Fruit fly (Drosophila melanogaster) whole organism, embryonic: ENCODE measurements around the gene CG6689.

Source experiments
- CG10147 ChIP-seq: fragments of 200-800 bp; sonication (Bioruptor generic); optimal IDR thresholded peaks from 2 replicates; lab custom pipeline; 2019; ENCODE audit warnings: missing biosample characterization, mild to moderate bottlenecking, missing genetic modification characterization, moderate library complexity
- CG10209 ChIP-seq: fragments of 200-800 bp; sonication (Bioruptor generic); optimal IDR thresholded peaks from 3 replicates; lab custom pipeline; 2017; ENCODE audit warnings: missing biosample characterization, mild to moderate bottlenecking, missing genetic modification characterization, missing genetic modification reagents
- CG10366 ChIP-seq: fragments of 200-800 bp; sonication (Bioruptor generic); IDR thresholded peaks from 2 replicates; pipeline ENCODE4 v1.3.6; 2022; ENCODE audit warnings: missing biosample characterization, missing genetic modification characterization
- CG10654 ChIP-seq: fragments of 200-800 bp; sonication (Bioruptor generic); optimal IDR thresholded peaks from 2 replicates; lab custom pipeline; 2016; ENCODE audit warnings: missing biosample characterization, missing genetic modification characterization
- CG11247 ChIP-seq: fragments of 200-800 bp; sonication (Bioruptor generic); IDR thresholded peaks from 2 replicates; pipeline ENCODE4 v1.3.6; 2022; ENCODE audit warnings: missing biosample characterization, missing genetic modification characterization
- CG12155 ChIP-seq: fragments of 200-800 bp; sonication (Bioruptor generic); optimal IDR thresholded peaks from 3 replicates; lab custom pipeline; 2016; ENCODE audit warnings: missing biosample characterization, missing genetic modification characterization
- CG14050 ChIP-seq: fragments of 200-800 bp; sonication (Bioruptor generic); IDR thresholded peaks from 3 replicates; pipeline ENCODE4 v1.3.6; 2022; ENCODE audit warnings: missing biosample characterization, missing genetic modification characterization
- CG1603 ChIP-seq: fragments of 200-800 bp; sonication (Bioruptor generic); optimal IDR thresholded peaks from 2 replicates; lab custom pipeline; 2019; ENCODE audit warnings: missing biosample characterization, mild to moderate bottlenecking, missing genetic modification characterization, moderate library complexity
- CG17359 ChIP-seq: fragments of 200-800 bp; sonication (Bioruptor generic); optimal IDR thresholded peaks from 3 replicates; lab custom pipeline; 2018; ENCODE audit warnings: missing biosample characterization, mild to moderate bottlenecking, missing genetic modification characterization, moderate library complexity
- CG18599 ChIP-seq: fragments of 200-800 bp; sonication (Bioruptor generic); optimal IDR thresholded peaks from 3 replicates; lab custom pipeline; 2017; ENCODE audit warnings: missing biosample characterization, missing genetic modification characterization, mild to moderate bottlenecking, moderate library complexity, missing genetic modification reagents
- CG2116 ChIP-seq: fragments of 200-800 bp; sonication (Bioruptor generic); optimal IDR thresholded peaks from 3 replicates; lab custom pipeline; 2018; ENCODE audit warnings: missing biosample characterization, mild to moderate bottlenecking, missing genetic modification characterization
- CG2199 ChIP-seq: fragments of 200-800 bp; sonication (Bioruptor generic); IDR thresholded peaks from 3 replicates; pipeline ENCODE4 v1.3.6; 2022; ENCODE audit warnings: missing biosample characterization, missing genetic modification characterization
- CG31224 ChIP-seq: fragments of 200-800 bp; sonication (Bioruptor generic); IDR thresholded peaks from 2 replicates; pipeline ENCODE4 v1.3.6; 2022; ENCODE audit warnings: missing biosample characterization, missing genetic modification characterization
- CG34422 ChIP-seq: fragments of 200-800 bp; sonication (Bioruptor generic); IDR thresholded peaks from 3 replicates; pipeline ENCODE4 v1.3.6; 2022; ENCODE audit warnings: missing biosample characterization, missing genetic modification characterization
- CG3995 ChIP-seq: fragments of 200-800 bp; sonication (Bioruptor generic); optimal IDR thresholded peaks from 3 replicates; lab custom pipeline; 2016; ENCODE audit warnings: missing biosample characterization, missing genetic modification characterization
- CG4404 ChIP-seq: fragments of 200-800 bp; sonication (Bioruptor generic); IDR thresholded peaks from 2 replicates; pipeline ENCODE4 v1.3.6; 2022; ENCODE audit warnings: missing biosample characterization, missing genetic modification characterization
- CG6854 ChIP-seq: fragments of 200-800 bp; sonication (Bioruptor generic); optimal IDR thresholded peaks from 3 replicates; lab custom pipeline; 2017; ENCODE audit warnings: missing biosample characterization, mild to moderate bottlenecking, missing genetic modification characterization
- CG8388 ChIP-seq: fragments of 200-800 bp; sonication (Bioruptor generic); optimal IDR thresholded peaks from 2 replicates; lab custom pipeline; 2019; ENCODE audit warnings: missing biosample characterization, mild to moderate bottlenecking, missing genetic modification characterization, moderate library complexity
- CTCF ChIP-seq: fragments of 200-800 bp; sonication (Bioruptor generic); optimal IDR thresholded peaks from 2 replicates; lab custom pipeline; 2017; ENCODE audit warnings: missing biosample characterization, mild to moderate bottlenecking, missing genetic modification characterization, moderate library complexity
- Dip2 ChIP-seq: fragments of 200-800 bp; sonication (Bioruptor generic); IDR thresholded peaks from 2 replicates; pipeline ENCODE4 v1.3.6; 2022; ENCODE audit warnings: missing biosample characterization, missing genetic modification characterization
- Dip3 ChIP-seq: fragments of 200-800 bp; sonication (Bioruptor generic); optimal IDR thresholded peaks from 3 replicates; lab custom pipeline; 2016; ENCODE audit warnings: missing biosample characterization, missing genetic modification characterization
- Doc3 ChIP-seq: fragments of 200-800 bp; sonication (Bioruptor generic); IDR thresholded peaks from 3 replicates; pipeline ENCODE4 v1.3.6; 2022; ENCODE audit warnings: missing biosample characterization, missing genetic modification characterization; ENCODE audit not compliant: partially characterized antibody
- Fer3 ChIP-seq: fragments of 200-800 bp; sonication (Bioruptor generic); optimal IDR thresholded peaks from 2 replicates; lab custom pipeline; 2018; ENCODE audit warnings: missing biosample characterization, mild to moderate bottlenecking, missing genetic modification characterization, moderate library complexity
- Gsc ChIP-seq: fragments of 200-800 bp; sonication (Bioruptor generic); IDR thresholded peaks from 2 replicates; pipeline ENCODE4 v1.3.6; 2022; ENCODE audit warnings: missing biosample characterization, missing genetic modification characterization
- HLH4C ChIP-seq: fragments of 200-800 bp; sonication (Bioruptor generic); IDR thresholded peaks from 3 replicates; pipeline ENCODE4 v1.3.6; 2022; ENCODE audit warnings: missing biosample characterization, missing genetic modification characterization; ENCODE audit not compliant: partially characterized antibody
- Hey ChIP-seq: fragments of 200-800 bp; sonication (Bioruptor generic); optimal IDR thresholded peaks from 3 replicates; lab custom pipeline; 2018; ENCODE audit warnings: missing biosample characterization, mild to moderate bottlenecking, missing genetic modification characterization
- HmgD ChIP-seq: fragments of 200-800 bp; sonication (Bioruptor generic); optimal IDR thresholded peaks from 3 replicates; lab custom pipeline; 2016; ENCODE audit warnings: missing biosample characterization, missing genetic modification characterization
- Hr3 ChIP-seq: fragments of 200-800 bp; sonication (Bioruptor generic); optimal IDR thresholded peaks from 3 replicates; lab custom pipeline; 2016; ENCODE audit warnings: missing biosample characterization, missing genetic modification characterization
- Med ChIP-seq: fragments of 200-800 bp; sonication (Bioruptor generic); peaks from one replicate; lab custom pipeline; 2016; ENCODE audit warnings: missing biosample characterization, missing genetic modification characterization, mild to moderate bottlenecking, inconsistent platforms, moderate library complexity
- NK7.1 ChIP-seq: fragments of 200-800 bp; sonication (Bioruptor generic); optimal IDR thresholded peaks from 3 replicates; lab custom pipeline; 2016; ENCODE audit warnings: missing biosample characterization, missing genetic modification characterization
- Nf-YB ChIP-seq: fragments of 200-800 bp; sonication (Bioruptor generic); optimal IDR thresholded peaks from 3 replicates; lab custom pipeline; 2019; ENCODE audit warnings: missing biosample characterization, mild to moderate bottlenecking, missing genetic modification characterization, moderate library complexity
- Rfx ChIP-seq: fragments of 200-800 bp; sonication (Bioruptor generic); IDR thresholded peaks from 2 replicates; pipeline ENCODE4 v1.3.6; 2022; ENCODE audit warnings: missing biosample characterization, missing genetic modification characterization
- Six4 ChIP-seq: fragments of 200-800 bp; sonication (Bioruptor generic); optimal IDR thresholded peaks from 2 replicates; lab custom pipeline; 2016; ENCODE audit warnings: missing biosample characterization, missing genetic modification characterization
- Spps ChIP-seq: fragments of 200-800 bp; sonication (Bioruptor generic); optimal IDR thresholded peaks from 2 replicates; lab custom pipeline; 2018; ENCODE audit warnings: missing biosample characterization, mild to moderate bottlenecking, missing genetic modification characterization
- Ssrp ChIP-seq: fragments of 200-800 bp; sonication (Bioruptor generic); optimal IDR thresholded peaks from 2 replicates; lab custom pipeline; 2018; ENCODE audit warnings: missing biosample characterization, mild to moderate bottlenecking, missing genetic modification characterization, moderate library complexity
- TFAM ChIP-seq: fragments of 200-800 bp; sonication (Bioruptor generic); optimal IDR thresholded peaks from 2 replicates; lab custom pipeline; 2017; ENCODE audit warnings: missing biosample characterization, missing genetic modification characterization, inconsistent platforms
- ara ChIP-seq: fragments of 200-800 bp; sonication (Bioruptor generic); IDR thresholded peaks from 2 replicates; pipeline ENCODE4 v1.3.6; 2022; ENCODE audit warnings: missing biosample characterization, missing genetic modification characterization
- corto ChIP-seq: fragments of 200-800 bp; sonication (Bioruptor generic); optimal IDR thresholded peaks from 2 replicates; lab custom pipeline; 2016; ENCODE audit warnings: missing biosample characterization, mild to moderate bottlenecking, missing genetic modification characterization, moderate library complexity
- dysf ChIP-seq: fragments of 200-800 bp; sonication (Bioruptor generic); IDR thresholded peaks from 3 replicates; pipeline ENCODE4 v1.3.6; 2022; ENCODE audit warnings: missing biosample characterization, missing genetic modification characterization
- exex ChIP-seq: fragments of 200-800 bp; sonication (Bioruptor generic); optimal IDR thresholded peaks from 4 replicates; lab custom pipeline; 2018; ENCODE audit warnings: missing biosample characterization, mild to moderate bottlenecking, missing genetic modification characterization, moderate library complexity
- hth ChIP-seq: fragments of >200 bp; optimal IDR thresholded peaks from 2 replicates; lab custom pipeline; 2017; ENCODE audit warnings: inconsistent platforms
- luna ChIP-seq: fragments of 200-800 bp; sonication (Bioruptor generic); optimal IDR thresholded peaks from 2 replicates; lab custom pipeline; 2016; ENCODE audit warnings: missing biosample characterization, missing genetic modification characterization
- maf-S ChIP-seq: fragments of 200-800 bp; sonication (Bioruptor generic); optimal IDR thresholded peaks from 2 replicates; lab custom pipeline; 2016; ENCODE audit warnings: missing biosample characterization, missing genetic modification characterization
- nau ChIP-seq: fragments of 200-800 bp; sonication (Bioruptor generic); optimal IDR thresholded peaks from 3 replicates; lab custom pipeline; 2017; ENCODE audit warnings: missing biosample characterization, mild to moderate bottlenecking, missing genetic modification characterization, missing genetic modification reagents
- phol ChIP-seq: fragments of 200-800 bp; sonication (Bioruptor generic); optimal IDR thresholded peaks from 3 replicates; lab custom pipeline; 2018; ENCODE audit warnings: missing biosample characterization, mild to moderate bottlenecking, missing genetic modification characterization, moderate library complexity
- row ChIP-seq: fragments of 200-800 bp; sonication (Bioruptor generic); IDR thresholded peaks from 3 replicates; pipeline ENCODE4 v1.3.6; 2022; ENCODE audit warnings: missing biosample characterization, missing genetic modification characterization
- sc ChIP-seq, 3 experiments: fragments of >200 bp in 2 of 3; fragments of 200-800 bp in 1 of 3; sonication (Bioruptor generic) in 1 of 3; optimal IDR thresholded peaks; 2 replicates in 2 of 3; 3 replicates in 1 of 3; lab custom pipeline; 2017; ENCODE audit warnings: mild to moderate bottlenecking in 1 of 3, missing biosample characterization in 1 of 3, missing genetic modification characterization in 1 of 3, missing genetic modification reagents in 1 of 3
- sna ChIP-seq: fragments of 200-800 bp; sonication (Bioruptor generic); IDR thresholded peaks from 2 replicates; pipeline ENCODE4 v1.3.6; 2022; ENCODE audit warnings: missing biosample characterization, missing genetic modification characterization; ENCODE audit not compliant: partially characterized antibody
- sob ChIP-seq: fragments of 200-800 bp; sonication (Bioruptor generic); IDR thresholded peaks from 2 replicates; pipeline ENCODE4 v1.3.6; 2022; ENCODE audit warnings: missing biosample characterization, missing genetic modification characterization
- wdn ChIP-seq: fragments of 200-800 bp; sonication (Bioruptor generic); IDR thresholded peaks from 2 replicates; pipeline ENCODE4 v1.3.6; 2022; ENCODE audit warnings: missing biosample characterization, missing genetic modification characterization
- zfh2 ChIP-seq: fragments of 200-800 bp; sonication (Bioruptor generic); optimal IDR thresholded peaks from 2 replicates; lab custom pipeline; 2016; ENCODE audit warnings: missing biosample characterization, missing genetic modification characterization

CG6689 gene

dm6 chr3R:11200885-11201421 is 18.9 kb downstream of the CG6689 start (continued):
- TF ChIP-seq CG12155 (GFP tag; lab: Kevin White, UChicago) (peak; percentile 42), CG17359 (tag; lab: Kevin White, UChicago) (peak; percentile 55), CG18599 (GFP tag; lab: Kevin White, UChicago) (peak; percentile 82), row (GFP tag; lab: Robert Waterston, UW) (peak; percentile 92), luna (GFP tag; lab: Kevin White, UChicago) (no peak), ara (GFP tag; lab: Robert Waterston, UW) (no peak), CG10654 (GFP tag; lab: Kevin White, UChicago) (peak; percentile 46), Ssrp (tag; lab: Kevin White, UChicago) (peak; percentile 27), zfh2 (peak; percentile 28), CG11247 (GFP tag; lab: Robert Waterston, UW) (peak; percentile 57), NK7.1 (GFP tag; lab: Kevin White, UChicago) (peak; percentile 13), Med (peak; percentile 77), wdn (GFP tag; lab: Robert Waterston, UW) (0 out of 2 replicates have a peak, but pooled peaks have one; percentile 14), HmgD (GFP tag; lab: Kevin White, UChicago) (no peak), hth (lab: Kevin White, UChicago) (no peak), CG10366 (GFP tag; lab: Robert Waterston, UW) (peak; percentile 67), CG31224 (GFP tag; lab: Robert Waterston, UW) (peak; percentile 54), CG10147 (GFP tag; lab: Kevin White, UChicago) (peak; percentile 31), maf-S (GFP tag; lab: Kevin White, UChicago) (no peak), CG8388 (GFP tag; lab: Kevin White, UChicago) (peak; percentile 17), CG14050 (GFP tag; lab: Robert Waterston, UW) (peak; percentile 29; the same call in 2 of the 3 replicates), sob (GFP tag; lab: Robert Waterston, UW) (peak; percentile 73; the same call in 1 of the 2 replicates), Doc3 (no peak), CG6854 (GFP tag; lab: Kevin White, UChicago) (peak; percentile 26), exex (peak; percentile 65), nau (GFP tag; lab: Kevin White, UChicago) (peak; percentile 16), CG4404 (GFP tag; lab: Robert Waterston, UW) (no peak), HLH4C (GFP tag; lab: Robert Waterston, UW) (peak; percentile 42; the same call in 1 of the 3 replicates), Fer3 (tag; lab: Kevin White, UChicago) (peak; percentile 63), Spps (tag; lab: Kevin White, UChicago) (no peak), CG3995 (GFP tag; lab: Kevin White, UChicago) (peak; percentile 35), sc (optimal IDR thresholded peaks at IDR 0.05; lab: Kevin White, UChicago) (no peak), sc (GFP tag; optimal IDR thresholded peaks at IDR 0.05; lab: Kevin White, UChicago) (peak; percentile 18), Hr3 (GFP tag; lab: Kevin White, UChicago) (peak; percentile 41), Dip3 (GFP tag; lab: Kevin White, UChicago) (peak; percentile 39), CG1603 (tag; lab: Kevin White, UChicago) (peak; percentile 32), sna (no peak), Rfx (GFP tag; lab: Robert Waterston, UW) (peak; percentile 75), Dip2 (GFP tag; lab: Robert Waterston, UW) (no peak), CG2199 (no peak), Hey (tag; lab: Kevin White, UChicago) (no peak), dysf (GFP tag; lab: Robert Waterston, UW) (peak; percentile 73), corto (GFP tag; lab: Kevin White, UChicago) (peak; percentile 76), CG10209 (GFP tag; lab: Kevin White, UChicago) (peak; percentile 55), Nf-YB (GFP tag; lab: Kevin White, UChicago) (no peak), CG34422 (GFP tag; lab: Robert Waterston, UW) (0 out of 3 replicates have a peak, but pooled peaks have one; percentile 9), phol (tag; lab: Kevin White, UChicago) (peak; percentile 53), TFAM (GFP tag; lab: Kevin White, UChicago) (no peak), CTCF (GFP tag; lab: Kevin White, UChicago) (no peak), Six4 (GFP tag; lab: Kevin White, UChicago) (peak; percentile 25), Gsc (GFP tag; lab: Robert Waterston, UW) (no peak), CG2116 (peak; percentile 14)
